Worm (Caenorhabditis elegans): ENCODE data around the gene acs-6.
A peak's percentile ranks its signal among the peaks of the same experiment; 100 is the strongest.

Gene acs-6

ce11 chrII:7050021-7050722 lies 11.7 kb upstream of the acs-6 start, which contains the start of the genes tcer-1 and ZK1127.5:
tcer-1 (minus strand) TSS chrII:7050071.
ZK1127.5 (plus strand) TSS chrII:7050672.
- TF ChIP-seq pqm-1 (tag; optimal IDR thresholded peaks at IDR 0.05) (peak; percentile 21), nhr-23 (tag; optimal IDR thresholded peaks at IDR 0.05) (peak; percentile 39), ceh-28 (tag; optimal IDR thresholded peaks at IDR 0.05) (no peak), pha-4 (tag; optimal IDR thresholded peaks at IDR 0.05) (peak; percentile 83), unc-62 (GFP tag; optimal IDR thresholded peaks at IDR 0.05) (no peak), nhr-77 (tag; optimal IDR thresholded peaks at IDR 0.05) (no peak), snpc-4 (tag; optimal IDR thresholded peaks at IDR 0.05) (peak; percentile 64), nhr-237 (tag; optimal IDR thresholded peaks at IDR 0.05) (no peak), nhr-76 (tag; optimal IDR thresholded peaks at IDR 0.05) (no peak), nhr-43 (tag; optimal IDR thresholded peaks at IDR 0.05; ENCODE audit: poor library complexity, severe bottlenecking) (no peak), ztf-11 (tag; optimal IDR thresholded peaks at IDR 0.05) (no peak), tbx-2 (tag; optimal IDR thresholded peaks at IDR 0.05) (no peak), lin-15B (tag; optimal IDR thresholded peaks at IDR 0.05) (peak; percentile 77), elt-3 (tag; optimal IDR thresholded peaks at IDR 0.05) (no peak), egl-27 (tag; optimal IDR thresholded peaks at IDR 0.05) (no peak), fos-1 (tag; optimal IDR thresholded peaks at IDR 0.05) (no peak), ceh-9 (tag; optimal IDR thresholded peaks at IDR 0.05) (no peak), zag-1 (tag; optimal IDR thresholded peaks at IDR 0.05) (no peak), nhr-12 (tag; optimal IDR thresholded peaks at IDR 0.05) (no peak), egl-5 (tag; optimal IDR thresholded peaks at IDR 0.05) (peak; percentile 53), ztf-4 (tag; optimal IDR thresholded peaks at IDR 0.05) (no peak), nhr-67 (tag; optimal IDR thresholded peaks at IDR 0.05) (no peak), ama-1 (optimal IDR thresholded peaks at IDR 0.05) (no peak), ceh-16 (tag; optimal IDR thresholded peaks at IDR 0.05) (no peak), hmg-11 (tag; optimal IDR thresholded peaks at IDR 0.05) (peak; percentile 70), fkh-2 (tag; optimal IDR thresholded peaks at IDR 0.05) (no peak), elt-1 (tag; optimal IDR thresholded peaks at IDR 0.05) (no peak), nhr-25 (tag; optimal IDR thresholded peaks at IDR 0.05) (peak; percentile 25), mml-1 (tag; optimal IDR thresholded peaks at IDR 0.05) (no peak), R02D3.7 (tag; optimal IDR thresholded peaks at IDR 0.05) (no peak), nhr-28 (tag; optimal IDR thresholded peaks at IDR 0.05) (no peak), lsy-12 (tag; optimal IDR thresholded peaks at IDR 0.05) (no peak), jun-1 (tag; optimal IDR thresholded peaks at IDR 0.05) (no peak), sea-2 (GFP tag; optimal IDR thresholded peaks at IDR 0.05) (no peak), aly-2 (tag; optimal IDR thresholded peaks at IDR 0.05) (no peak), lin-39 (tag; optimal IDR thresholded peaks at IDR 0.05) (peak; percentile 20), unc-39 (tag; optimal IDR thresholded peaks at IDR 0.05) (no peak), nfya-1 (tag; optimal IDR thresholded peaks at IDR 0.05; ENCODE audit: insufficient read depth) (peak; percentile 74), elt-2 (tag; optimal IDR thresholded peaks at IDR 0.05) (peak; percentile 37)

- TF ChIP-seq ztf-11 (tag; optimal IDR thresholded peaks at IDR 0.05): no peak
- no peak for TF ChIP-seq lsy-12 (tag; optimal IDR thresholded peaks at IDR 0.05)
- no peak for TF ChIP-seq unc-39 (tag; optimal IDR thresholded peaks at IDR 0.05)
- no peak for TF ChIP-seq zag-1 (tag; optimal IDR thresholded peaks at IDR 0.05)
- TF ChIP-seq ceh-82 (tag; optimal IDR thresholded peaks at IDR 0.05): no peak
- TF ChIP-seq nhr-43 (tag; optimal IDR thresholded peaks at IDR 0.05; ENCODE audit: poor library complexity, severe bottlenecking): no peak
- no peak for TF ChIP-seq nfya-1 (tag; optimal IDR thresholded peaks at IDR 0.05; ENCODE audit: insufficient read depth)
- TF ChIP-seq mml-1 (tag; optimal IDR thresholded peaks at IDR 0.05): no peak
- TF ChIP-seq lin-15B (tag; optimal IDR thresholded peaks at IDR 0.05): no peak
- TF ChIP-seq egl-5 (tag; optimal IDR thresholded peaks at IDR 0.05): no peak
- no peak for TF ChIP-seq pqm-1 (tag; optimal IDR thresholded peaks at IDR 0.05)
- TF ChIP-seq nhr-12 (tag; optimal IDR thresholded peaks at IDR 0.05): no peak
- TF ChIP-seq pha-4 (tag; optimal IDR thresholded peaks at IDR 0.05): no peak
- TF ChIP-seq nhr-76 (tag; optimal IDR thresholded peaks at IDR 0.05): no peak
- TF ChIP-seq ceh-9 (tag; optimal IDR thresholded peaks at IDR 0.05): no peak
- no peak for TF ChIP-seq skn-1 (tag; optimal IDR thresholded peaks at IDR 0.05)
- TF ChIP-seq elt-2 (tag; optimal IDR thresholded peaks at IDR 0.05): no peak
- no peak for TF ChIP-seq unc-62 (GFP tag; optimal IDR thresholded peaks at IDR 0.05)
- no peak for TF ChIP-seq nhr-25 (tag; optimal IDR thresholded peaks at IDR 0.05)
Observed at ce11 chrII:7051778-7052177, 10.1 kb upstream of the acs-6 start, which contains the start of gene ZK1127.12. ZK1127.12 (plus strand) TSS chrII:7052078.
